Worm (Caenorhabditis elegans) whole organism, L1 larva: ENCODE measurements around the gene tag-115.

Source experiments
- alr-1 ChIP-seq: fragments of 200-800 bp; sonication (Bioruptor generic); optimal IDR thresholded peaks from 2 replicates; lab custom pipeline; 2018; ENCODE audit warnings: borderline replicate concordance, mild to moderate bottlenecking, missing genetic modification characterization, missing compliant biosample characterization
- aly-2 ChIP-seq: fragments of 150-350 bp; optimal IDR thresholded peaks from 2 replicates; lab custom pipeline; 2014; ENCODE audit warnings: missing biosample characterization, missing genetic modification characterization
- ama-1 ChIP-seq: fragments of 150-350 bp; optimal IDR thresholded peaks from 2 replicates; lab custom pipeline; 2014
- ceh-8 ChIP-seq: fragments of 200-800 bp; sonication (Bioruptor generic); optimal IDR thresholded peaks from 2 replicates; lab custom pipeline; 2018; ENCODE audit warnings: mild to moderate bottlenecking, missing genetic modification characterization, moderate library complexity, missing compliant biosample characterization
- dsc-1 ChIP-seq: sonication (generic microtip); optimal IDR thresholded peaks from 2 replicates; lab custom pipeline; 2016; ENCODE audit warnings: mild to moderate bottlenecking, missing genetic modification characterization, missing compliant biosample characterization
- egl-27 ChIP-seq, 2 experiments: fragments of 150-350 bp in 1 of 2; sonication (generic microtip); optimal IDR thresholded peaks; 3 replicates each; lab custom pipeline; 2017 to 2018; ENCODE audit warnings: missing biosample characterization in 2 of 2, missing genetic modification characterization in 2 of 2, missing genetic modification reagents in 2 of 2
- ets-5 ChIP-seq: fragments of 200-800 bp; sonication (Bioruptor generic); IDR thresholded peaks from 2 replicates; pipeline ENCODE4 v1.3.6; 2022; ENCODE audit warnings: missing genetic modification characterization, missing compliant biosample characterization
- mdl-1 ChIP-seq, 2 experiments: fragments of 150-350 bp; optimal IDR thresholded peaks; 2 replicates each; lab custom pipeline; 2014 to 2017; ENCODE audit warnings: missing biosample characterization in 2 of 2, missing genetic modification characterization in 2 of 2, inconsistent platforms in 1 of 2
- mef-2 ChIP-seq: fragments of 150-350 bp; optimal IDR thresholded peaks from 2 replicates; lab custom pipeline; 2014; ENCODE audit warnings: missing biosample characterization, missing genetic modification characterization
- mep-1 ChIP-seq: fragments of 150-350 bp; optimal IDR thresholded peaks from 2 replicates; lab custom pipeline; 2014; ENCODE audit warnings: missing biosample characterization, missing genetic modification characterization
- nhr-12 ChIP-seq: sonication (generic microtip); optimal IDR thresholded peaks from 2 replicates; lab custom pipeline; 2017; ENCODE audit warnings: missing biosample characterization, missing genetic modification characterization
- nhr-237 ChIP-seq: fragments of 150-350 bp; optimal IDR thresholded peaks from 2 replicates; lab custom pipeline; 2014; ENCODE audit warnings: missing biosample characterization, missing genetic modification characterization
- nhr-85 ChIP-seq: sonication (generic microtip); peaks from one replicate; lab custom pipeline; 2016; ENCODE audit warnings: missing genetic modification characterization, inconsistent platforms, missing compliant biosample characterization
- tlp-1 ChIP-seq: fragments of 150-350 bp; optimal IDR thresholded peaks from 2 replicates; lab custom pipeline; 2014; ENCODE audit warnings: missing biosample characterization, missing genetic modification characterization
- unc-130 ChIP-seq: fragments of 150-350 bp; optimal IDR thresholded peaks from 2 replicates; lab custom pipeline; 2017; ENCODE audit warnings: missing biosample characterization, missing genetic modification characterization, inconsistent platforms
- vab-15 ChIP-seq: sonication (generic microtip); optimal IDR thresholded peaks from 2 replicates; lab custom pipeline; 2017; ENCODE audit warnings: missing genotype, mild to moderate bottlenecking, missing genetic modification characterization, missing compliant biosample characterization
- xbp-1 ChIP-seq: sonication (generic microtip); optimal IDR thresholded peaks from 2 replicates; lab custom pipeline; 2016; ENCODE audit warnings: missing genetic modification characterization, missing compliant biosample characterization

Gene tag-115

DNA sequence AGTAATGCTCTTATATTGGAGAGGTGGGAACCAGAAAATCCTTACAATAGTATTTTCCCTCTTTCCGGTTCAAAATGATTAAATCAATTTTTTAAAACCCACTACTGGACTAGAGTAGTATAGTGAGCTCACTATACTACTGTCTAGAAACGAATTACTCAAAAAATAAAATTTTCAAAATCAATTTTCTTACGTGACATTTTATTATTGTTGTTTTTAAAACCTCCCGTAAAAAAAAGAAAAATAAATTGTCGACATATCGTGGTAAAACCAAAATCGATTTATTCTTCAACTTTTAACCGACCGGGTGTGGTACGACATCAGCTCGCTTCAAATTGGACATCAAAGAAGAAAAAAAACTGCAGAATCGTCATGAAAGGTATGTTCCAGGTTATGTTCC lies 49.7 kb downstream of the tag-115 start, which contains the start of gene F58D2.2:
F58D2.2 (plus strand) TSS at position 301 of the 400 bp plus-strand sequence.
- no peak for TF ChIP-seq alr-1 (tag; lab: Kevin White, UChicago)
- no peak for TF ChIP-seq egl-27 (tag; optimal IDR thresholded peaks at IDR 0.05; lab: Kevin White, UChicago)
- no peak for TF ChIP-seq vab-15
- TF ChIP-seq tlp-1 (tag; lab: Kevin White, UChicago), result no peak
- TF ChIP-seq ets-5 (GFP tag; lab: Robert Waterston, UW), result no peak
- no peak for TF ChIP-seq ama-1
- no peak for TF ChIP-seq dsc-1 (tag; lab: Kevin White, UChicago)
- TF ChIP-seq nhr-237 (tag; lab: Kevin White, UChicago), result no peak
- no peak for TF ChIP-seq nhr-12 (tag; lab: Kevin White, UChicago)

DNA sequence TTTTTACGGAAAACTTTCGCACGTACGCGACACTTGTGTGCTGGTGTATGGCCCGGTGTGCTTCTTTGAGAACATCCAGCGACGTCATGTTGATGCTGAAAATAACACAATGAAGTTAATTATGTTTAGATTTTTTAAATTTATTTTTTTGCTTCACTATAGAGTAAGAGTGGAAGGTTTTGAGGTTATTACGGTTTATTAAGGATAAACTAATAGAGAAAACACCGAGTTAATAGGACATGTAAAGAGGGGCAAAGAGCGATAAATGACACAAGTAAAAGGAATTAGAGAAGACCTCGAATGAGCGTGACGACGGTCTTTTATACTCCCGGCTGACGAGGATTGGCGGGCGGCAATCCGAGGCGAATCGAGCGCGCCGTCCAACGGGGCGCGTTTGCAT lies 50.3 kb downstream of the tag-115 start, which contains the start of gene F58D2.4:
F58D2.4 (minus strand) TSS at position 101 of the 400 bp plus-strand sequence.
- TF ChIP-seq ceh-8 (GFP tag; lab: Kevin White, UChicago), result no peak
- TF ChIP-seq xbp-1 (tag; lab: Kevin White, UChicago), result no peak
- TF ChIP-seq mdl-1 (tag; optimal IDR thresholded peaks at IDR 0.05; lab: Kevin White, UChicago), result no peak
- no peak for TF ChIP-seq mep-1 (tag; lab: Kevin White, UChicago)
- no peak for TF ChIP-seq mef-2
- no peak for TF ChIP-seq aly-2
- TF ChIP-seq nhr-85 (tag; lab: Kevin White, UChicago), result no peak
- TF ChIP-seq nhr-237 (tag; lab: Kevin White, UChicago), result no peak
- no peak for TF ChIP-seq unc-130
- TF ChIP-seq, all 84 proteins: peak for 0
